Fruit fly (Drosophila melanogaster): ENCODE results near the gene CG6026.
A peak's percentile ranks its signal among the peaks of the same experiment; 100 is the strongest.

The CG6026 gene

DNA sequence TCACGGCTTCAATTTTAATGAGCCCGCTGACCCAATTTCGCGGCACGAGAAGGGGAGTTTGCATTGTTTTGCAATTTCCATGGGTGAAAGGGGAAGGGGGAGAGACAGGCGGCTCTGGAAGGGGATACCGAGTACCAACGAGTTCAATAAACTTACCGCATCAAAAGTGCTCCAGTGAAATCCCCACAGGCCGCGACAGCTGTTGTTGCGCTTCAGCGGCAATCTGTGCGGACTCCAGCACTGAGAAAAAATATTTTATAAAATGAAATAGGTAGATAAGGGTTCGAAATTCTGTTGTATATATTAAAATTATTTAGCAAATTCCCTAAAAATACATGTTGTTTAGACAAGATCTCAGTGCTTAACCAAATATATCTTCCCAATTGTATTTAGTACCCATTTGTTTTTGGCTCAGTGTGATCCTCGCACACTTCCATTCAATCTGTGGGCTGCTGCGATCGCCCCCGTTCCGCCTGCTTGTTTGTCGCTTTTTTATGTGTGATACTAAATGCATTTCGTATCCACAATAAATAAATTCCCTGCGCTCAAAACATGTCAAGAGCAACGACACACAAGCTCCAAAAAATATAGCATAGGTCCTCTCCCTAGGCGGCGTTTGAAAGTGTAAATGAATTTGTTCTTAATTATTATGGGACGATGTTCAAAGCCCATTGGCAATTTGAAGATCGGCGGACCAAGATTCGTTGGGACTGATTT, 37.6 kb upstream of the CG6026 start (continued):
- TF ChIP-seq CG11696 (GFP tag; IDR thresholded peaks at IDR 0.05), result peak; percentile 54; the same call in 1 of the 2 replicates
- peak; percentile 55 for TF ChIP-seq CG10654 (GFP tag; optimal IDR thresholded peaks at IDR 0.05)
- no peak for TF ChIP-seq emc (GFP tag; optimal IDR thresholded peaks at IDR 0.05)
- peak; percentile 62 for TF ChIP-seq CG11723 (GFP tag; optimal IDR thresholded peaks at IDR 0.05)
- peak; percentile 61 for TF ChIP-seq Fer3 (tag; optimal IDR thresholded peaks at IDR 0.05)
- TF ChIP-seq CG7357 (GFP tag; IDR thresholded peaks at IDR 0.05), result peak; percentile 44; the same call in 1 of the 3 replicates
- TF ChIP-seq Nf-YB (GFP tag; optimal IDR thresholded peaks at IDR 0.05), result peak; percentile 44
- peak; percentile 73 for TF ChIP-seq twi (tag; optimal IDR thresholded peaks at IDR 0.05)
- TF ChIP-seq E2f2 (GFP tag; IDR thresholded peaks at IDR 0.05), result peak; percentile 47
- TF ChIP-seq Ets65A (GFP tag), result peak; percentile 95
- peak; percentile 48 for TF ChIP-seq salm (tag; optimal IDR thresholded peaks at IDR 0.05)
- TF ChIP-seq Pdp1 (GFP tag; optimal IDR thresholded peaks at IDR 0.05), result peak; percentile 44 to 52
- peak; percentile 56 for TF ChIP-seq CG43689 (GFP tag; IDR thresholded peaks at IDR 0.05)
- peak; percentile 79 for TF ChIP-seq lmd (GFP tag; IDR thresholded peaks at IDR 0.05)
- TF ChIP-seq toy (GFP tag; IDR thresholded peaks at IDR 0.05), result no peak
- no peak for TF ChIP-seq fu2 (GFP tag; optimal IDR thresholded peaks at IDR 0.05)
- peak; percentile 40 for TF ChIP-seq CG15696 (tag; optimal IDR thresholded peaks at IDR 0.05)
- TF ChIP-seq aop (GFP tag; IDR thresholded peaks at IDR 0.05), result no peak
- TF ChIP-seq CG1024 (GFP tag; IDR thresholded peaks at IDR 0.05), result peak; percentile 83
- TF ChIP-seq CG30431 (GFP tag; optimal IDR thresholded peaks at IDR 0.05), result peak; percentile 56
- no peak for TF ChIP-seq B-H2 (GFP tag; optimal IDR thresholded peaks at IDR 0.05)
- peak; percentile 86 for TF ChIP-seq Xrp1 (GFP tag; IDR thresholded peaks at IDR 0.05)
- peak; percentile 62 for TF ChIP-seq CG18599 (GFP tag; optimal IDR thresholded peaks at IDR 0.05)
- TF ChIP-seq trem (tag; optimal IDR thresholded peaks at IDR 0.05), result peak; percentile 61
- no peak for TF ChIP-seq sna (GFP tag; IDR thresholded peaks at IDR 0.05; ENCODE audit: partially characterized antibody)
- no peak for TF ChIP-seq zen2 (GFP tag; IDR thresholded peaks at IDR 0.05; ENCODE audit: partially characterized antibody)
- peak; percentile 6 for TF ChIP-seq HmgZ (tag; optimal IDR thresholded peaks at IDR 0.05)
- no peak for TF ChIP-seq Trl (optimal IDR thresholded peaks at IDR 0.05)
- peak; percentile 53 for TF ChIP-seq Trl (GFP tag; optimal IDR thresholded peaks at IDR 0.05)
- peak; percentile 87 for TF ChIP-seq CG17328 (GFP tag; IDR thresholded peaks at IDR 0.05)
- TF ChIP-seq repo (GFP tag; optimal IDR thresholded peaks at IDR 0.05), result peak; percentile 34
- TF ChIP-seq croc (GFP tag; conservative IDR thresholded peaks at IDR 0.05), result peak; percentile 76
- peak; percentile 71; the same call in 1 of the 3 replicates for TF ChIP-seq CG11456 (GFP tag; IDR thresholded peaks at IDR 0.05)
- no peak for TF ChIP-seq yki (optimal IDR thresholded peaks at IDR 0.05)
- peak; percentile 82 for TF ChIP-seq Ssrp (tag; optimal IDR thresholded peaks at IDR 0.05)
- peak; percentile 60 for TF ChIP-seq CG4854 (GFP tag; optimal IDR thresholded peaks at IDR 0.05)
- no peak for TF ChIP-seq Myb (GFP tag; optimal IDR thresholded peaks at IDR 0.05)
- TF ChIP-seq her (GFP tag; optimal IDR thresholded peaks at IDR 0.05), result peak; percentile 2
- peak; percentile 75 for TF ChIP-seq CG32767 (GFP tag; IDR thresholded peaks at IDR 0.05)
- peak; percentile 85 for TF ChIP-seq unpg (GFP tag; optimal IDR thresholded peaks at IDR 0.05)
- no peak for TF ChIP-seq hkb (optimal IDR thresholded peaks at IDR 0.05)
- peak; percentile 89 for TF ChIP-seq hkb (GFP tag; IDR thresholded peaks at IDR 0.05)
- peak; percentile 47 for TF ChIP-seq Fer1 (GFP tag; optimal IDR thresholded peaks at IDR 0.05)
- TF ChIP-seq CG34224 (GFP tag; IDR thresholded peaks at IDR 0.05; ENCODE audit: partially characterized antibody), result no peak
- TF ChIP-seq Awh (GFP tag; IDR thresholded peaks at IDR 0.05), result peak; percentile 68
- TF ChIP-seq CG1647 (GFP tag; optimal IDR thresholded peaks at IDR 0.05), result no peak
- no peak for TF ChIP-seq Lpt (GFP tag; optimal IDR thresholded peaks at IDR 0.05)
- peak; percentile 68 for TF ChIP-seq Lhr (GFP tag; optimal IDR thresholded peaks at IDR 0.05)
- TF ChIP-seq wor (GFP tag; IDR thresholded peaks at IDR 0.05), result peak; percentile 79
- peak; percentile 17 for TF ChIP-seq ac (GFP tag; optimal IDR thresholded peaks at IDR 0.05)
- TF ChIP-seq CG2712 (tag; optimal IDR thresholded peaks at IDR 0.05), result peak; percentile 87
